Fruit fly (Drosophila melanogaster): ENCODE data around the gene glu.
A peak's percentile ranks its signal among the peaks of the same experiment; 100 is the strongest.

The glu gene

DNA sequence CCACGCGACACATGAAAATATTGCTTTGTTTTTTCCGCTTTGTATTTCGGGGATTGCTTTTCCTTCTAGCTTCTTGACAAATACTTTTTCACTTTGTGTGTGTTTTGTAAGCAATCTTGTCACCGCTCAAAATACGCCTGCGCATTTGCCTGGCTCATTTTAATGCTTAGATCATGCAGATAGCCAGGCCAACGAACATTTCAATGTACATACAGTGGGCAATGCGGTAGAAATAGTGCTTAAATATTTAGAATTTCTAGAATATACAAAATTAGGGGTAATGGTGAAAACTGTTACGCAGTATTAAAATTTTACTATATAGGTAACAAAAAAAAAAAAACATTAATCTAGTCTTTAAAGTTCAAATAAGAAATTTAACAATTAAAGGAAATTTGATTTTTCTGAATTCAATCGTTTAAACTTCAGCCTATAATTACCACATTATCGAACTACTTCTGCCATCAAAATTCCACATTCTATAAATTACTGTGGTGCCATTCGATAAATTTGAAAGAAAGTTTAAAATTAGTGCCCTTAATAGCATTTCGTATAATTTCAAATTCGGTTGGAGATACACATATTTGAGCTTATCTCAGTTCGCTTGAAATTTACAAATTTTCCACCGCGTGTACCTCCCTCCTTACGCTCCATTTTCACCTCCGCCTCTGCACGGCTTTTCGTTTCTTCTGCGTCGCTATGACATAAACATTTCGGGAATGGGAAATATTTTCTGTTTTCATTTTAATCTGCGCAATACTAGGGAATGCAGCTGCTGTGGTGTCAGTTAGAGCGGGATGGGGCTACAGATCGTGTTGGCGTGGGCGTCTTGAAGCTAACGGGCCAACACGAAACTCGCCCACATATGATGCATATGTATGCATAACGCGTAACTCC is 31.1 kb downstream of the glu start:
- TF ChIP-seq noc (tag; optimal IDR thresholded peaks at IDR 0.05) = no peak

dm6 chr2L:16703753-16704152 is 34.4 kb downstream of the glu start:
- TF ChIP-seq noc (tag; optimal IDR thresholded peaks at IDR 0.05) = no peak

DNA sequence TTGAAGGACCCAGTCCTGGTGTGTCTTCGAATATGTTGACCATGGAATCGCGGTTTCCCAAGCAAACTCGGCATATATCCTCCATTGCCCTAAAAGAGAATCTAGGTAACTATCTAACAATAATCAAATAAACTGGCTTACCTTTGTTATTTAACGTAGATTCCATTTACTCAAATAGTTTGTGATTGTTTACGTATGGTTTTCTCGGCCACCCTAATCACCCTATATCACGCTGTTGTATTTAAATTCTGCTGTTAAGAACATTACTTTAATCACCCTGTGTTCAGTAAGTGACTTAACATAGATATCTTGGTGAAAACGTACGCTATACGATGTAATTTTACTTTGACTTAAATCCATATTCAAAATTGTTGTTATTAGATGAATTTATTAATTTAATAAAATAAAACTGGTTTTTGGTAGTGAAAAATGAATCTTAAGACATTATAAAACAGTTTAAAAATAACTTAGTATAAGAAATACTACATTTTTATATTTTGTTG is 35.1 kb downstream of the glu start:
- no peak for TF ChIP-seq noc (tag; optimal IDR thresholded peaks at IDR 0.05)

DNA sequence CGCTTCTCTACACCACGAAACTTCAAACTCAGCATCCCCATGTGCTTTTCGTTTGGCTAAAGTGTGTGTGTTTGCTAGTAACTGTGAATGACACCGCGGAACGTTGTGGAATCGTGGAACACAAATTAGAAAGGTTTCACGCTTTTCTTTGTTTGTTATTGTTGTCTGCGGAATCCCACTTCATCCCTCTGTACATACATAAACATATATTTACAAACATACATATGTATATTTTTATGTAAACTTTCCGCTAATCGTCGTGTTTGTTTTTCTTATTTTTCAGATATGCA is 47.6 kb downstream of the glu start:
- TF ChIP-seq noc (tag; optimal IDR thresholded peaks at IDR 0.05) = no peak

DNA sequence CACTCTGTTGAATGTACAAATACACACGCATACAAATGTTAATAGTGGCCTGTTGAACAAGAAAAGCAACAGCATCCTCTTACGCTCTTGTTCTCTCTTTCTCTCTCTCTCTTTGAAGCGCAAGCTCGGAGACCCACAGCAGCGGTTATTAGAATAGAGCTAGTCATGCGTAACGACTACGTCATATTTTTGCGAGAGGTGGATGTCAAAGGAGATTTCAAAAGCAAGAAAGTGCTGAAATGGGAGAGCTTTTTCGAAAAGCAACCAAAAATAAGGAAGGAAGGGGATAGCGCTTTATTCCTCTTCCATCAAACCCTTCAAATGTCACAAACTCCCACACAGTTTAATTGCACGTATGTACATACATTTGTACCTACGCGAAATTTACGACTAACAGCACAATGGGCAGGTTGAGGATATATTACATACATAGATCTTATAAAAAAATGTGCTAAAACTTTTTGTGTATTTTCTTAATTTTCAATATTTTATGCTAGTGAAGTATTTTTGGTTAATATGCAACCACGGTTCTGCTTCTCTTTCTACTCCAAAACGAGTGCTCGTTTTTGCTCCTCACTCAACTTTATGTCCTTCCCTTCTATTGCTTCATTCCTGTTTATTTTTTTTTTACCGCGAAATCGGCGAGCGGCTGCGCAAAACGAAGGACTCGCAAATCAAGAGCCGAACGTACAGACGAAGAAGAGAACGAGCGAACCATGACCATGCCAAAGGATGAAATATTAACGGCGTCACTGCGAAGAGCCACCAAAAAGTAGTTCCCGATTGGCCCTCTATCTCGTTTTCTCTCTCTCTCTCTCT is 48.2 kb downstream of the glu start:
- TF ChIP-seq noc (tag; optimal IDR thresholded peaks at IDR 0.05) = no peak

DNA sequence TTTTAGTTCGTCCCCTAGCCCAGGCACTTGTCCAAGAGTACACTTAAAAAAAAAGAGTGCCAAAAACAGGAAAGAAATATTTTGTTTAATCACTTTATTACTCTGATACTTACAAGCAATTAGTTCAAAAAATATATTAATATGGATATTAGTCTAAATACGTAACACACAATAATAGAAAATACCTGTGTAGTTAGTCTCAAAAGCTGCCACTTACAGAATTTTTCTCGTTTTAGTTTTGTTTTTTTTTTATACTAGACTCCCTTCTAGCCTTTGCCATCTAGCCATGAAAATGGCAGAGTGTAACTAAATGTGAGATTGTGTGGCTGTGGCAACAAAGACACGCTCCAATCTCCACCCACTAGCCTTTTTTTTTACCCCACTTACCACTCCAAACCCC is 50.3 kb downstream of the glu start:
- TF ChIP-seq noc (tag; optimal IDR thresholded peaks at IDR 0.05) = no peak

dm6 chr2L:16686412-16687043 is 51.7 kb downstream of the glu start:
- TF ChIP-seq noc (tag; optimal IDR thresholded peaks at IDR 0.05) = no peak

DNA sequence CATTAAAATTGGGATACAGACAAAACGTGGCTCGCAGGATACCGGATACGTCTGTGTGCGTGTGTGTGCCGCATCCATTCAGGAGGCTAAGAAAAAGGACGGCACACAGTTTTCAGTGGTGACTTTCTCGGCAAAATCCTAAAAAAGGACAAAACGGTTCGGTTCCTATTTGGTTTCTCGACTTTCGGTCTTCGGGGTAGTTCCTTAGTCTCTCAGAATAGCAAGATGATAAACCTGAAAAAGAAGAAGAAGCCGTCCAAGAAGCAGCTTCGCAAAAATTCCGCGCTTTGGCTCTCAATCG is 52.6 kb downstream of the glu start:
- TF ChIP-seq noc (tag; optimal IDR thresholded peaks at IDR 0.05) = no peak

DNA sequence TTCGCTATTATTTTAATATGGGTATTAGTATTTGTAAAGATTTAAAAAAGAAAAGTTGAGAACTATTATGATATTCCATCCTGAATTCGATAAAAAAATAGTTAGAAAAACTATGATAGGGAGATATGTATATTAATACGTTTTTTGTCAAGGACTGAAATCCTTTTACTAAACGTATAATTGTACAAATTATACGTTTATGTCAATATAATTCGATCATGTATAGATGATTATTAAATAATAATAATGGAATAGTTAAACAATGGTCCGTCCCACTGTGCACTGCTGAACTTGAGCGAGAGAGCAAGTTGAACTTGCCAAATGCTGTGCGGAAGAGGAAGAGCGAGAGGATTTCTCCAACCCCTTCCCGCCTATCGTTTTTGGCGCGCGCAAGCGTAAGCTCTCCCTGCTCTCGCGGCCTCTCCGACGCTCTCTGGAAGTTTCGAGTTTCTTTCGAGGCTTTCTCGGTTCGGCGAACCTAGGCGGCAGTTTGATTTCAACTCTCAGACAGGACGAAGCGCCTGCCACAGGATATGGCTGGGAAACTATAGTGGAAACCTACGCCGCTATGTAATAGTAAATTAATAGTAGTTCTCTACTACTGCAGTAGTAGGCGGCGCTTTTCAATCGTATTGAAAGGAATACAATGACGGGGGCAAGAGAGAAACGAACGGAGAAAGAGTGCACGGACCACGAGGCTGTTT is 53.1 kb downstream of the glu start:
- TF ChIP-seq noc (tag; optimal IDR thresholded peaks at IDR 0.05) = peak; percentile 16

DNA sequence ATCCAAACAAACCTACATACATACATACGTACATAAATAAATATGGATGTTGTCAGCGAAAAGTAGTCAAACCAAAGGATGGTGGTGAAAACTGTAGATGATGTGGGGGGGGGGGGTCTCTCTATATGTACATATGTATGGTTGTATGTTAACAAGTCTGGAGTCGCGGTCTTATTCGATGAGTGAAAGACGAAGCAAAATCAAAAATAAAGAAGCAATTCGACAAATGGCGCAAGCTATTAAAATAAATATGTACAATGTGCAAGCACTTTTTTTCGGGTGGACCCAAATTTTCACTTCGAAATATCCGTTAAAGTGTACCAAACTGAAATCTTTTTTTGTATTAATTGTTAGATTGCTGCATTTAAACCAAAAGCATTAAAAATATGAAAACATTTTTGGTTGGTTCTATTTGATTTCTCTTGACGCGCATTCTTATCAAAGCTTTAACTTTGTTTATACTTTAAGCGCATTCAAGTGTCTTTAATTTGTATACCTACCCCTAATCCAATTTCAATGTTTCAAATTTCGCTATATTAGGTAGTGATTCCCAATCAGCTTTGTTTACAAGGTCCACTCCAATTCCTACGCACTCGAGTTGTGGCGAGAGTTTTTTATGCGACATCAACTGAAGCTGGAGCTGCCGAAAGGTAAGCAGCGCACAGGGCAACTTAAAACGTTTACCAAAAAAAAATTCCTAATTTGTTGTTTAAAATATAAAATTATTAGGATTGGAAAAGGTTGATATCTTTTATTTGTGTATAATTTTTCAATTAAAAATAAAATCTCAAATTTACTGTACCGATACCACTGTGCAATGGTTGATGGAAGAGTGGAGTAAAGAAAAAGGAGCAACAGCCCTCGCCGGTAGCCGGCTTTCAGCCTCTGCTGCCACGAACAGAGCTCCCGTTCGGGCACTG is 54.0 kb downstream of the glu start, which contains the start of gene CG31807:
Gene CG31807 (minus strand): TSS at position 51 of the 920 bp plus-strand sequence.
- peak; percentile 63 for TF ChIP-seq noc (tag; optimal IDR thresholded peaks at IDR 0.05)

Measured in whole organism, larva.